Worm (Caenorhabditis elegans) whole organism, L4/young adult: ENCODE data around the gene rod-1.

Source experiments
- W03F9.2 ChIP-seq: fragments of 150-350 bp; optimal IDR thresholded peaks from 2 replicates; lab custom pipeline; 2014; ENCODE audit warnings: missing biosample characterization, missing genetic modification characterization
- dao-5 ChIP-seq: sonication (generic microtip); optimal IDR thresholded peaks from 2 replicates; lab custom pipeline; 2016; ENCODE audit warnings: missing genotype, missing genetic modification characterization, moderate library complexity, missing compliant biosample characterization
- him-1 ChIP-seq: sonication (generic microtip); optimal IDR thresholded peaks from 2 replicates; lab custom pipeline; 2016; ENCODE audit warnings: missing genotype, missing genetic modification reagents, missing genetic modification characterization, missing compliant biosample characterization

ce11 chrIV:7491464-7491863, 13.2 kb downstream of the rod-1 start, which contains the start of gene F55G1.1:
- TF ChIP-seq him-1 (tag; lab: Kevin White, UChicago) (no peak), dao-5 (tag; lab: Kevin White, UChicago) (no peak), W03F9.2 (tag; lab: Kevin White, UChicago) (no peak)
